Worm (Caenorhabditis elegans): Measurements from ENCODE around the gene slc-17.4.
"Not testable (repeated sequence)": the region's sequence is repeated elsewhere in the genome, so short reads cannot be mapped to it uniquely, and the experiment has no call there.

slc-17.4 gene

DNA sequence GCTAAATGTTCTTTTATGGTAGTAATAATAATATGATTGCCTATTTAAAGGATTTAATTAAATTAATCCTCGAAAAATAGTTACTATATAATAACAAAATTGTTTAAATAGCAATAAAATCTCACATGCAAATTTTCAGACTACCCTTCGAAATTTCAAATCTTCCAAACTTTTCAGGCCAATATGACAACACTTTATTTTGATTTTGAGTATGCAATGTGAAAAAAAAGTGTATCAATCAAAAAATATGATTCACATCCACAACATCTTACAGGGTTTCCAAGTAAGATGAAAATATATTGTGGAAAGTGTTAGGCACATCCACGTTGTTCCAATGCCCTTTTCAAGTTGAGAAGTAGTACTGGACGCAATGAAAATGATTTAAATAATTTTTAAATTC, 20.3 kb upstream of the slc-17.4 start, which contains the start of gene snf-9:
TSS of gene snf-9 (plus strand) at position 301 of the 400 bp plus-strand sequence.
- TF ChIP-seq lin-11 (tag; optimal IDR thresholded peaks at IDR 0.05) (no peak), nhr-23 (tag; optimal IDR thresholded peaks at IDR 0.05) (no peak), sma-9 (GFP tag; optimal IDR thresholded peaks at IDR 0.05) (no peak), sma-9 (tag; optimal IDR thresholded peaks at IDR 0.05) (no peak), Y55F3AM.14 (GFP tag; optimal IDR thresholded peaks at IDR 0.05) (no peak), nhr-11 (tag; optimal IDR thresholded peaks at IDR 0.05) (no peak), sma-3 (GFP tag; optimal IDR thresholded peaks at IDR 0.05) (no peak), nhr-12 (tag; optimal IDR thresholded peaks at IDR 0.05) (no peak), nhr-21 (tag; optimal IDR thresholded peaks at IDR 0.05) (no peak), snpc-4 (tag; optimal IDR thresholded peaks at IDR 0.05) (no peak), lsy-2 (tag; optimal IDR thresholded peaks at IDR 0.05) (no peak), skn-1 (tag; optimal IDR thresholded peaks at IDR 0.05) (no peak), alr-1 (tag; optimal IDR thresholded peaks at IDR 0.05) (no peak), ceh-82 (tag; optimal IDR thresholded peaks at IDR 0.05) (no peak), lin-13 (GFP tag; optimal IDR thresholded peaks at IDR 0.05) (no peak)

DNA sequence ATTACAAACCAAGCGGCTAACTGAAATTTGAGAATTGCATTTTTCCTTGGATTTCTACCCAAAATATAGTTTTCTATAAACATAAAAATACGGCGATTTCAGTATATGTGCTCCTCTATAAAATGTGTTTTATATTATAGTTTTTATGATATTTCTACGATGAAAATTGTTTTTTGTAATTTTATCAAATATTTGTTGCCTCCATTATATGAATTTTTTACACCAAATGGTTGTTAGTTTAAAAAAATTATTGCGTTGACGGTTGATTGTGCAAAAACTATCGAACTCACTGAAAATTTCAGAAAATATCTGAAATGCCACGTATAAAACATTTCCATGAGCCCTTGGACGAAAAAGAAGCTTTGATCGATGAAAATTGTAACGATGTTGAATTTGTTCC, 16.7 kb upstream of the slc-17.4 start, which contains the start of gene T28F3.9:
TSS of gene T28F3.9 (plus strand) at position 301 of the 400 bp plus-strand sequence.
- no peak for TF ChIP-seq crh-2 (tag; optimal IDR thresholded peaks at IDR 0.05)
- no peak for TF ChIP-seq dmd-4 (tag; optimal IDR thresholded peaks at IDR 0.05)
- no peak for TF ChIP-seq R02D3.7 (tag; optimal IDR thresholded peaks at IDR 0.05)
- no peak for TF ChIP-seq nhr-25 (tag; optimal IDR thresholded peaks at IDR 0.05)
- no peak for TF ChIP-seq gmeb-1 (tag; optimal IDR thresholded peaks at IDR 0.05)
- no peak for TF ChIP-seq alr-1 (tag; optimal IDR thresholded peaks at IDR 0.05)
- TF ChIP-seq snpc-4 (tag; optimal IDR thresholded peaks at IDR 0.05): no peak
- TF ChIP-seq F13H6.1 (tag; optimal IDR thresholded peaks at IDR 0.05): no peak
- TF ChIP-seq ceh-16 (tag; optimal IDR thresholded peaks at IDR 0.05): no peak
- no peak for TF ChIP-seq lin-13 (GFP tag; optimal IDR thresholded peaks at IDR 0.05)
- TF ChIP-seq nhr-11 (tag; optimal IDR thresholded peaks at IDR 0.05): no peak
- TF ChIP-seq ZK546.5 (tag; optimal IDR thresholded peaks at IDR 0.05): no peak
- TF ChIP-seq aly-2 (tag; optimal IDR thresholded peaks at IDR 0.05): no peak
- TF ChIP-seq nhr-77 (tag; optimal IDR thresholded peaks at IDR 0.05): no peak
- no peak for TF ChIP-seq elt-3 (tag; optimal IDR thresholded peaks at IDR 0.05)
- TF ChIP-seq mab-5 (tag; optimal IDR thresholded peaks at IDR 0.05): no peak
- TF ChIP-seq mbf-1 (tag; optimal IDR thresholded peaks at IDR 0.05): no peak

DNA sequence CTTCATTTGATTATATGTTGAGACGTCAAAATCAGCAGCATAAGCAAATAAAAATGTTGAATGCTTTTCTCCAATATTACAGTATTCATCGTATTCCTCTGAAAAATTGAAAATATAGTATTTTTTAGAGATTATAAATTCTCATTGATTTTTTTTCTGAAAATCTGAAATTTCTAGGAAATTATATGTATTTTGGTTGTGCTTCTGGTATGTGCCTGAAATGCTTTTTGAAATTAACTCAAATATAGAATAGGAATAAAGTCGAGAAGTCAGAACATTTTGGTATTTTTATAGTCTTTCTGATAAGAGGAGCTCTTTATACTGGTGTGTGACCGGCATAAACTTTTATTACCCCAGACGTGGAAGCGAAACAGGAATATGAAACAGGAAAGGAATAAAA, 15.7 kb upstream of the slc-17.4 start, which contains the start of gene T28F3.8:
TSS of gene T28F3.8 (minus strand) at position 101 of the 400 bp plus-strand sequence.
- not testable (repeated sequence) for TF ChIP-seq nhr-12, ztf-4, mbf-1 (tag; optimal IDR thresholded peaks at IDR 0.05)

DNA sequence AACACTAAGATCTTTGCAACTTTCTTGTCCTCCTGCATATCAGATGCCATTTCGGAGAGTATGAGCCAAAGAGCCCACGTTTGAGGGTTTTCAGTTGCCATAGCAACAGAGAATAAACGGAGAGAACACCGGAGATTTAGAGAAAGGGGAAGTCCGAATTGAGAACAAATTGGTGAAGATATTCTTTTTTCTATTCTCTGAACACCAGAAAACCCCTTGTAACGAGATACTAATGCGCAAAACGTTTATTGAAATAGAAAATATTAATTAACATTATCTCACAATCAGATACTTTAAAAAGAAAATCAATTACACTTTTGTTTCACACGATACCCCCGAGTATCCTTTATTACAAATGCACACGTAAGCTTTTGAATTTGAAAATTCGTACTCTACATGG, 10.4 kb upstream of the slc-17.4 start, which contains the start of gene ifta-2:
TSS of gene ifta-2 (minus strand) at position 101 of the 400 bp plus-strand sequence.
- no peak for TF ChIP-seq nhr-12 (tag; optimal IDR thresholded peaks at IDR 0.05)
- no peak for TF ChIP-seq lsy-2 (tag; optimal IDR thresholded peaks at IDR 0.05)
- no peak for TF ChIP-seq unc-62 (GFP tag; optimal IDR thresholded peaks at IDR 0.05)
- no peak for TF ChIP-seq nhr-129 (tag; optimal IDR thresholded peaks at IDR 0.05)
- no peak for TF ChIP-seq blmp-1 (tag; optimal IDR thresholded peaks at IDR 0.05; ENCODE audit: insufficient read depth)
- TF ChIP-seq nhr-25 (tag; optimal IDR thresholded peaks at IDR 0.05): no peak
- no peak for TF ChIP-seq ama-1 (optimal IDR thresholded peaks at IDR 0.05)
- no peak for TF ChIP-seq nhr-11 (tag; optimal IDR thresholded peaks at IDR 0.05)
- TF ChIP-seq mab-5 (tag; optimal IDR thresholded peaks at IDR 0.05): no peak
- TF ChIP-seq nhr-21 (tag; optimal IDR thresholded peaks at IDR 0.05): no peak
- TF ChIP-seq lin-39 (tag; optimal IDR thresholded peaks at IDR 0.05): no peak
- TF ChIP-seq sma-9 (GFP tag; optimal IDR thresholded peaks at IDR 0.05): no peak
- TF ChIP-seq sma-9 (tag; optimal IDR thresholded peaks at IDR 0.05): no peak
- TF ChIP-seq snpc-4 (tag; optimal IDR thresholded peaks at IDR 0.05): no peak
- TF ChIP-seq C34F6.9 (tag; optimal IDR thresholded peaks at IDR 0.05): no peak
- no peak for TF ChIP-seq gmeb-1 (tag; optimal IDR thresholded peaks at IDR 0.05)
- no peak for TF ChIP-seq sma-3 (GFP tag; optimal IDR thresholded peaks at IDR 0.05)

DNA sequence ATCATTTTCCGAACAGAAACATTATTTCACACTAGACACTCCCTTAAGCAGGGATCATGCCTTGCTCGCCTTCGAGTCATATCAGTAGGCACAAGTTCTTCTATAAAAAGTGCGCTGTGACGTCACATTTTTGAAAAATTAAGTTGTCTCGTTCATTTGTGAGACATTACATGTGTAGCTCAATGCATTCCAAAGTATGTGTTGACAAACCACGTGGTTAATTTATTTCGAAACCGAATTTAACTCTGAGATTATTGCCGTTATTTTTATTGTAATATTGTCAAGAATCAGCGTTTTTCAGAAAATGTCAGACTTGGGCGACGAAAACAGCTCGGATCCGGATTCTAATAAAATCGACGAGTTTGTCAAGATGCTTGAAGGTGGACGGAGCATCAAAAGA, 3.0 kb upstream of the slc-17.4 start, which contains the start of gene T28F3.5:
TSS of gene T28F3.5 (plus strand) at position 301 of the 400 bp plus-strand sequence.
- TF ChIP-seq snpc-4 (tag; optimal IDR thresholded peaks at IDR 0.05) (no peak), gmeb-1 (tag; optimal IDR thresholded peaks at IDR 0.05) (no peak), ztf-11 (tag; optimal IDR thresholded peaks at IDR 0.05) (no peak), fos-1 (tag; optimal IDR thresholded peaks at IDR 0.05) (no peak), peb-1 (tag; optimal IDR thresholded peaks at IDR 0.05) (no peak)
